Worm (Caenorhabditis elegans) whole organism, L3 larva: ENCODE results near the gene srbc-75.
"Not testable (repeated sequence)": the region's sequence is repeated elsewhere in the genome, so short reads cannot be mapped to it uniquely, and the experiment has no call there.

Source experiments
- R02D3.7 ChIP-seq: fragments of 150-350 bp; optimal IDR thresholded peaks from 2 replicates; lab custom pipeline; 2014; ENCODE audit warnings: missing biosample characterization, missing genetic modification characterization
- ama-1 ChIP-seq: fragments of 150-350 bp; optimal IDR thresholded peaks from 2 replicates; lab custom pipeline; 2018
- ceh-28 ChIP-seq: fragments of 150-350 bp; optimal IDR thresholded peaks from 2 replicates; lab custom pipeline; 2014; ENCODE audit warnings: missing biosample characterization, missing genetic modification reagents, missing genetic modification characterization
- ceh-82 ChIP-seq: fragments of 150-350 bp; optimal IDR thresholded peaks from 2 replicates; lab custom pipeline; 2014; ENCODE audit warnings: missing biosample characterization, missing genetic modification characterization
- egl-27 ChIP-seq: sonication (generic microtip); optimal IDR thresholded peaks from 4 replicates; lab custom pipeline; 2017; ENCODE audit warnings: missing biosample characterization, missing genetic modification reagents, missing genetic modification characterization
- elt-1 ChIP-seq: fragments of 150-350 bp; optimal IDR thresholded peaks from 2 replicates; lab custom pipeline; 2014; ENCODE audit warnings: missing biosample characterization, missing genetic modification characterization
- elt-2 ChIP-seq: sonication (generic microtip); optimal IDR thresholded peaks from 2 replicates; lab custom pipeline; 2016; ENCODE audit warnings: missing genetic modification reagents, mild to moderate bottlenecking, missing genetic modification characterization, missing compliant biosample characterization
- elt-3 ChIP-seq, 3 experiments: fragments of 150-350 bp in 1 of 3; sonication (generic microtip) in 2 of 3; optimal IDR thresholded peaks; 2 replicates in 2 of 3; 4 replicates in 1 of 3; lab custom pipeline; 2014 to 2017; ENCODE audit warnings: missing biosample characterization in 3 of 3, missing genetic modification characterization in 3 of 3
- eor-1 ChIP-seq, 2 experiments: fragments of 150-350 bp; optimal IDR thresholded peaks; 2 replicates each; lab custom pipeline; 2014 to 2018; ENCODE audit warnings: missing biosample characterization in 2 of 2, missing genetic modification characterization in 2 of 2
- fkh-10 ChIP-seq: sonication (generic microtip); optimal IDR thresholded peaks from 2 replicates; lab custom pipeline; 2017; ENCODE audit warnings: missing biosample characterization, missing genetic modification reagents, missing genetic modification characterization
- fkh-2 ChIP-seq: fragments of 150-350 bp; optimal IDR thresholded peaks from 2 replicates; lab custom pipeline; 2014; ENCODE audit warnings: missing biosample characterization, missing genetic modification reagents, missing genetic modification characterization
- jun-1 ChIP-seq: fragments of 150-350 bp; optimal IDR thresholded peaks from 2 replicates; lab custom pipeline; 2014; ENCODE audit warnings: missing biosample characterization, missing genetic modification reagents, missing genetic modification characterization
- lin-15B ChIP-seq: fragments of 150-350 bp; optimal IDR thresholded peaks from 2 replicates; lab custom pipeline; 2014; ENCODE audit warnings: missing biosample characterization, missing genetic modification characterization
- mdl-1 ChIP-seq: fragments of 150-350 bp; optimal IDR thresholded peaks from 2 replicates; lab custom pipeline; 2014; ENCODE audit warnings: missing biosample characterization, missing genetic modification characterization
- mml-1 ChIP-seq: fragments of 150-350 bp; sonication (generic microtip); optimal IDR thresholded peaks from 3 replicates; lab custom pipeline; 2014; ENCODE audit warnings: missing biosample characterization, missing genetic modification characterization
- nfya-1 ChIP-seq: sonication (generic microtip); optimal IDR thresholded peaks from 2 replicates; lab custom pipeline; 2017; ENCODE audit warnings: missing genetic modification characterization, mild to moderate bottlenecking, missing compliant biosample characterization, antibody characterized with exemption, moderate library complexity; ENCODE audit not compliant: insufficient read depth
- nhr-11 ChIP-seq: fragments of 150-350 bp; optimal IDR thresholded peaks from 2 replicates; lab custom pipeline; 2014; ENCODE audit warnings: missing biosample characterization, missing genetic modification characterization
- nhr-12 ChIP-seq: fragments of 150-350 bp; optimal IDR thresholded peaks from 2 replicates; lab custom pipeline; 2014; ENCODE audit warnings: missing biosample characterization, missing genetic modification characterization
- nhr-25 ChIP-seq: sonication (generic microtip); optimal IDR thresholded peaks from 2 replicates; lab custom pipeline; 2017; ENCODE audit warnings: missing biosample characterization, missing genetic modification characterization
- nhr-28 ChIP-seq: fragments of 150-350 bp; optimal IDR thresholded peaks from 2 replicates; lab custom pipeline; 2014; ENCODE audit warnings: missing biosample characterization, missing genetic modification characterization
- nhr-43 ChIP-seq: sonication (generic microtip); optimal IDR thresholded peaks from 2 replicates; lab custom pipeline; 2016; ENCODE audit warnings: mild to moderate bottlenecking, missing genetic modification characterization, missing compliant biosample characterization; ENCODE audit not compliant: poor library complexity, severe bottlenecking
- nhr-76 ChIP-seq: fragments of 150-350 bp; sonication (generic microtip); optimal IDR thresholded peaks from 5 replicates; lab custom pipeline; 2014; ENCODE audit warnings: missing biosample characterization, missing genetic modification characterization
- nhr-77 ChIP-seq: fragments of 150-350 bp; optimal IDR thresholded peaks from 2 replicates; lab custom pipeline; 2014; ENCODE audit warnings: missing biosample characterization, missing genetic modification characterization
- sea-2 ChIP-seq: fragments of 150-350 bp; sonication (generic microtip); optimal IDR thresholded peaks from 4 replicates; lab custom pipeline; 2014; ENCODE audit warnings: missing biosample characterization, missing genetic modification reagents, missing genetic modification characterization
- skn-1 ChIP-seq: fragments of 150-350 bp; optimal IDR thresholded peaks from 2 replicates; lab custom pipeline; 2014; ENCODE audit warnings: missing biosample characterization, missing genetic modification characterization
- unc-39 ChIP-seq: sonication (generic microtip); optimal IDR thresholded peaks from 4 replicates; lab custom pipeline; 2017; ENCODE audit warnings: missing biosample characterization, missing genetic modification characterization
- zag-1 ChIP-seq: fragments of 150-350 bp; optimal IDR thresholded peaks from 2 replicates; lab custom pipeline; 2014; ENCODE audit warnings: missing biosample characterization, missing genetic modification characterization

srbc-75 gene

DNA sequence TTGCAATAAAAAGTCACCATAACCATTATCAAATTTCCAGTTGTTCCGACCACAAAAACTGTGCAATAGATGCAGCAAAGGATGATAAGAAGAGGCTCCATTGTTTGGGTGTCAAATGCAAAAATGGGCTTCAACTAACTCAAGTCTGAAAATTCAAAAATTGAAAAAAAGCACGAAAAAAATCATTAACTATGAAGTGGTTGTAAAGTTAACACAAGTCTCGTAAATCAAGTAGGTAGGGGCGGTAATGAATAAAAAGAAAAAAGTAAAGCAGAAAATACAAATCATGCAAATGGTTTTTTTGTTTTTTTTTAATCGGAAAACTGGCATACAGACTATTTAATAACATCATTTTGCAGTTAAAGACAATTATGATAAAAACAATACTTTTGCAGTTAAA, 3.0 kb downstream of the srbc-75 start, which contains the start of gene srsx-39:
Gene srsx-39, minus strand, starts transcription at position 101 of the 400 bp plus-strand sequence.
- TF ChIP-seq mdl-1 (tag; lab: Kevin White, UChicago); elt-2 (tag; lab: Kevin White, UChicago); elt-3 (tag; optimal IDR thresholded peaks at IDR 0.05; lab: Kevin White, UChicago): not testable (repeated sequence)

DNA sequence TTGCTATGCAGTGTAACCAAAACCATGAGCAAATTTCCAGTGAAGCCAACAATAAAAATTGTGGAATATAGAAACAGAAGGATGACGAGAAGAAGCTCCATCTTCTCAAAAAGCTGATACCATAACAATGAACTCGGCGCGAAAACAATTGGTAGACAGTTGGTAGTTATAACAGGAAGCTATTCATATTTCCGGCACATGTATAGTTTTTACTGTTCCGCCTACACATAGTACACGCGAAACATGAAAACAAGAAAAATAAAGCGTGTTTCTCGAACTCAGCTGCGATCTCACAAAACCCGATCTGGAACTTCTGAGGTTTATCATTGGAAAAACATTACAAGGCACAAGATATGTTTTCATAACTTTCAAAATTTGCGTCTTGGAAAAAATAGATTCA, 5.4 kb downstream of the srbc-75 start, which contains the start of gene srsx-37:
Gene srsx-37, minus strand, starts transcription at position 101 of the 400 bp plus-strand sequence.
- no peak for TF ChIP-seq fkh-2 (tag; lab: Kevin White, UChicago)

DNA sequence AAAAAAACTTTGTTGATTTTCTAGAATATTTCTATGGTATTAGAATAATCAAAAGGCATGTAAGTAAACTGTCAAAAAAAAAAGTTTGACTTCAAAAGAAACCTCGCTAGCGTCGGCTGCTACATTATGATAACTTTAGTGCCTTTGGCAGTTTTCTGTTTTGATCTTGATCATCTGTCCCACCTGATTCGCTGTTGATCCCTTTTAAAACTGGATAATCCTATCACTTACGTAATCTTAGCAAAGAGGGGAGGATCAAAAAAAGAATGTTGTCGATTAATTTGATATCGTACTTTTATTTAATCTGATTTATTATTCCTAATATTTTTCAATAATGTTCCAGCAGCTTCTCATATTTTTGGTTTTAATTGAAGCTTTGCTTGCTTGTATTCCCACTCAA, 6.3 kb downstream of the srbc-75 start, which contains the start of gene M01B2.8:
Gene M01B2.8, plus strand, starts transcription at position 301 of the 400 bp plus-strand sequence.
- no peak for TF ChIP-seq egl-27 (tag; lab: Kevin White, UChicago)

DNA sequence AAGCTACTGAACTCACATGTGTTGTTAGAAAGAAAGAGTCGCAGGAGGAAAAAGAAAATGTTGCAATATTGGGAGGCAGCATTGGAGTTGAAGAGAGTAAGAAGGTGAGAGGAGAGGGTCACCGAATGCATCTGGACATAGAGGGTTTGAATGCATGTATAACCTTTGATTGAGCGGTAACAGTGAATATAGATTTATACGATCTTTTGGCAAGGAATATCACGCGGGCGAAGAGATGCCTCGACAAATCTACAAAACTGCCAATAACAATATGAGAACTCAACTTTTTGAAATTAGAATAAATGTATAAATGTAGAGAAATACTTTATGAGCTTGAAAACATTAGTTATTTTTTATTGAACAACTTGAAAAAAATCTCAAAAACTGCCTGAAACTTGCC, 8.7 kb downstream of the srbc-75 start, which contains the start of gene M01B2.10:
Gene M01B2.10, minus strand, starts transcription at position 101 of the 400 bp plus-strand sequence.
- TF ChIP-seq fkh-2 (tag; lab: Kevin White, UChicago); unc-39 (tag; lab: Kevin White, UChicago); ceh-28: not testable (repeated sequence)

DNA sequence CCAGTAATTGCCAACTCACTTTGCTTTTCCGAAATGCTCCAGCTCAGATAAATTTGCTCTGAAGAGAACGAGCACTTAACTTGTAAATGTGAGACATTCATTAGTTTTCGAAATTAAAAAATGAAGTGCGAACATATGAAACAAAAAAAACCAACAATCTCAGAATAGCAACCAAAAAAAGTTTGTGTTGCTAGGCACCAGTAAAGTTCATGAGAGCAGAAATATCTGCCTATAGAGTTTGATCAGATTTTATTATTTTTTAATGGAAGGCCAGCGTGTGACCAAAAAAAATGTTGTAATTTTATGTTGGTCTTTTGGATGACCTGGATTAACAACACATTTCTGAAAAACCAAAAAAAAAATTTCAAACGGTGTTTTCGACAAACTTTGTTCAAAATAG, 10.5 kb downstream of the srbc-75 start, which contains the start of gene M01B2.12:
Gene M01B2.12, minus strand, starts transcription at position 101 of the 400 bp plus-strand sequence.
- TF ChIP-seq lin-15B (no peak), nhr-11 (no peak), nhr-12 (tag; lab: Kevin White, UChicago) (no peak), ama-1 (lab: Kevin White, UChicago) (no peak), sea-2 (GFP tag; lab: Kevin White, UChicago) (no peak), elt-2 (tag; lab: Kevin White, UChicago) (no peak), nhr-76 (tag; lab: Kevin White, UChicago) (no peak), R02D3.7 (no peak), jun-1 (tag; lab: Kevin White, UChicago) (no peak), mml-1 (tag; lab: Kevin White, UChicago) (no peak), nhr-25 (tag; lab: Kevin White, UChicago) (no peak), nhr-77 (tag; lab: Kevin White, UChicago) (no peak), zag-1 (tag; lab: Kevin White, UChicago) (no peak), eor-1 (tag; optimal IDR thresholded peaks at IDR 0.05; lab: Kevin White, UChicago) (no peak), elt-1 (tag; lab: Kevin White, UChicago) (no peak)

DNA sequence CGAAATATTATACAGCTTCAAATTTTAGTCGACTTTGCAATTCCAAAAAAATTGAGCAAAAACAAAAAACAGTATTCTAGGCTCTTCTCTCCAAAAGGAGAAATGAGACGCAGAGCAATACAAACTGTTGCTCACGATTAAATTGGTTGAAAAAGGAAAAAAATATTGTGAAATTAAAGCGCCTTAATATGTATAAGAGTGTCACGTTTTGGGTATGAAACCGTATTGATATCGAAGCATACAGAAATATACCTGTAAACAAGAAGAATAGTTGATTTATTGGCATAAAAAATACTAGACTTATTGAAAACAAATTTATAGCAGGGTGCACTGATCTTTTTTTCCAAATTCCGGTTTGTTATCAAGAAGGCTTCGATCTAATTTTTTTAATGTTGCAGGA, 12.2 kb downstream of the srbc-75 start, which contains the start of gene M01B2.13:
Gene M01B2.13, minus strand, starts transcription at position 101 of the 400 bp plus-strand sequence.
- TF ChIP-seq fkh-2 (tag; lab: Kevin White, UChicago) (no peak), zag-1 (tag; lab: Kevin White, UChicago) (no peak), ceh-82 (tag; lab: Kevin White, UChicago) (no peak)

DNA sequence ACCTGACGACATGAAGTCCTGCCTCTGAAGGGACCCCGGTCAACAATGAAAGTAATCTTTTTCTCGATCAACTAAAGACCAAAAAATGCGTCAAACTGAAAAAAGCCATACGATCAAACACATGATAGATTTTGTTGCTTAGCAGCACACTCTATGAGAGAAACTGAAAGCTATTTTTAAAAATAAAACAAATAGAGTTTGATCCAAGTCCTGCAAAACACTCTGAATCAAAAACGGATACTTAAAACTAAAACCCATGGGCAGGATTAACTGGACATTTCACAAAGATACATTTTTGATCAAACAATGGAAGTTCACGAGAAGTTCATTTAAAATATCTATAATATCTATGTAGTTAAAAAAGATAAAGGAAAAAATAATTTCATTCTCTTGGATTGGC, 13.8 kb downstream of the srbc-75 start, which contains the start of gene T10H4.13:
Gene T10H4.13, minus strand, starts transcription at position 101 of the 400 bp plus-strand sequence.
- no peak for TF ChIP-seq sea-2 (GFP tag; lab: Kevin White, UChicago)
- no peak for TF ChIP-seq nhr-76 (tag; lab: Kevin White, UChicago)
- TF ChIP-seq fkh-10 (GFP tag; lab: Kevin White, UChicago) = no peak
- no peak for TF ChIP-seq skn-1 (tag; lab: Kevin White, UChicago)
- no peak for TF ChIP-seq nfya-1 (tag; lab: Kevin White, UChicago)
- TF ChIP-seq ceh-28 = no peak
- no peak for TF ChIP-seq nhr-28
- TF ChIP-seq nhr-43 (tag; lab: Kevin White, UChicago) = no peak
- TF ChIP-seq elt-1 (tag; lab: Kevin White, UChicago) = no peak
- TF ChIP-seq nhr-12 (tag; lab: Kevin White, UChicago) = no peak
